Fruit fly (Drosophila melanogaster) whole organism: ENCODE results near the gene CG42564.

ENCODE experiments used
- CG8478 ChIP-seq: fragments of >200 bp; optimal IDR thresholded peaks from 2 replicates; lab custom pipeline; 2018; ENCODE audit warnings: inconsistent platforms
- Dll ChIP-seq: fragments of >200 bp; optimal IDR thresholded peaks from 2 replicates; lab custom pipeline; 2017
- EcR ChIP-seq, 2 experiments: fragments of >200 bp; optimal IDR thresholded peaks; 2 replicates each; lab custom pipeline; 2017; ENCODE audit warnings: missing biosample characterization in 2 of 2, missing genetic modification characterization in 2 of 2, missing genetic modification reagents in 2 of 2
- psq ChIP-seq: fragments of >200 bp; optimal IDR thresholded peaks from 2 replicates; lab custom pipeline; 2017

DNA sequence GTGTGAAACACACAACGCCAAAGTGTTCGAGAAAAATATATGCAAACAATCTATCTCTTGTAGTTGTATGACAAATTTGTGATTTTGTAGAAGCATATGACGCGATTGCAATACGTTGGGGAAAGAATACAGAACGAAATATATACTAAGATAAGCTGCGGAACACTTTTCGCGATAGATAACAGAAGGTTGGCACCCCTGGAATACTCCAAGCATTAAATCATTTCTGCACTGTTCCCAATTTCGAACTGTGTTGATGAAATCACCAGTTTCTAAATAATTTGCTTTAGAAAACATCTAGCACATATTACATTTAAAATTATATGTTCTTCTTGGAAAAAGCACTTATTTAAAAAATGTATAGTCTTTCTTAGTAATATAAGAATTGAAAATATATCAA lies 19.9 kb upstream of the CG42564 start:
- TF ChIP-seq psq (no peak), Dll (no peak), EcR (GFP tag; optimal IDR thresholded peaks at IDR 0.05; lab: Kevin White, UChicago) (no peak), CG8478 (lab: Kevin White, UChicago) (no peak)
